Fruit fly (Drosophila melanogaster) S2 (cell line): ENCODE data around the gene CG11369.

ENCODE experiments used
- CG8478 ChIP-seq: fragments of >200 bp; optimal IDR thresholded peaks from 2 replicates; lab custom pipeline; 2018
- CTCF ChIP-seq, 2 experiments: fragments of >200 bp; optimal IDR thresholded peaks; 2 replicates each; lab custom pipeline; 2018

dm6 chrX:7625224-7625623 lies 51.1 kb downstream of the CG11369 start:
- TF ChIP-seq CG8478 (lab: Kevin White, UChicago) (no peak), CTCF (optimal IDR thresholded peaks at IDR 0.05; lab: Kevin White, UChicago) (no peak)
